Worm (Caenorhabditis elegans): Measurements from ENCODE around the gene srh-79.

Gene srh-79

DNA sequence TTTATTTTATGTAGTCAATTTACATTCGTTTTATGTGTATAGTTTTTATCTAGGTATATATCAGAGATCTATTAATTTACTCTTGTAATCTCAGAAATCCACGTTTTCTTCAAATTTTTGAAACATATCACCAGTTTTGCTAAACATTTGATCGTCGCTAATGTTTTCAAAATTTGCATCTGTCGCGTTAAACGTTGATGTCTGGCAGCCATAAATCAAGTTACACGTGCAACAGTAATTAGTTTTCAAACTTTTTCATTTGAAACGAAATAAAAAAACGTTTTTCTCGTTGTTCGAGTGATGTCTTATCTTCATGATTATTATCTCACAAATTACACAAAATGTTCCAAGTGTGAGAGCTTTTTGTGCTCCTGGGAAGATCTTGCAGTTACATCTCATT, at the start of gene srh-79:
Gene srh-79, plus strand, starts transcription at position 301 of the 400 bp plus-strand sequence.
- TF ChIP-seq ceh-82 (tag; optimal IDR thresholded peaks at IDR 0.05) (no peak), jun-1 (tag; optimal IDR thresholded peaks at IDR 0.05) (no peak), pqm-1 (tag; optimal IDR thresholded peaks at IDR 0.05) (no peak), ztf-4 (tag; optimal IDR thresholded peaks at IDR 0.05) (no peak), nhr-237 (tag; optimal IDR thresholded peaks at IDR 0.05) (no peak), egl-27 (tag; optimal IDR thresholded peaks at IDR 0.05) (no peak), elt-1 (tag; optimal IDR thresholded peaks at IDR 0.05) (no peak), tbx-2 (tag; optimal IDR thresholded peaks at IDR 0.05) (no peak), egl-5 (tag; optimal IDR thresholded peaks at IDR 0.05) (no peak), ceh-9 (tag; optimal IDR thresholded peaks at IDR 0.05) (no peak), mml-1 (tag; optimal IDR thresholded peaks at IDR 0.05) (no peak), elt-3 (tag; optimal IDR thresholded peaks at IDR 0.05) (no peak), ZK546.5 (tag; optimal IDR thresholded peaks at IDR 0.05) (no peak)

DNA sequence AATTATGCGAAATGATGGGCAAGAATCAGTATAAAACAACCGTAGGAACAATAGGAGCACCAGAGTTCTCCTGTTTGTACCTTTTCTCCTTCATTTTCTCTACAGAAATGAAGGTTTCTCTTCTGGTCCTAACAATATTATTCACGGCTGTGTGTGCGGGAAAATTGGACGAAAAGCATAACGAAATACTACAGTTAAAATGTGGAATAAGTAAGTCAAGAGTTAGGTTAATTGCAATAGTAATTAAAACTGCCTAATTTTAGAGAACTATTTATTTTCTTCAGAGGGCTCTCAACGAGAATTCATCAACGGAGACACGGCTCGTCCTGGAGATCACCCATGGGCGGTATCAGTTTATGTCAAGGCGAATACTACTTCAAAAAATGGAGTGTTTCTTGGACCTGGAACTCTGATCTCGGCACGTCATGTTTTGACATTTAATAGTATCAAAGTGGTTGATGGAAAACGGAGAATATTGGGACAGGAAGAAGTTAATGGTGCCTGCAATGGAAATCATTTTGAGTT, 48.2 kb upstream of the srh-79 start, which contains the start of gene try-12:
Gene try-12, plus strand, starts transcription at position 51 of the 525 bp plus-strand sequence.
- TF ChIP-seq daf-12 (tag; optimal IDR thresholded peaks at IDR 0.05) = no peak
- no peak for TF ChIP-seq ama-1 (optimal IDR thresholded peaks at IDR 0.05)
- TF ChIP-seq lin-15B (tag; optimal IDR thresholded peaks at IDR 0.05) = no peak
- no peak for TF ChIP-seq nhr-237 (tag; optimal IDR thresholded peaks at IDR 0.05)
- TF ChIP-seq skn-1 (tag; optimal IDR thresholded peaks at IDR 0.05) = no peak
- no peak for TF ChIP-seq sea-2 (GFP tag; optimal IDR thresholded peaks at IDR 0.05)
- no peak for TF ChIP-seq aly-2 (tag; optimal IDR thresholded peaks at IDR 0.05)
- no peak for TF ChIP-seq elt-1 (tag; optimal IDR thresholded peaks at IDR 0.05)
- TF ChIP-seq R02D3.7 (tag; optimal IDR thresholded peaks at IDR 0.05) = no peak
- TF ChIP-seq nhr-76 (tag; optimal IDR thresholded peaks at IDR 0.05) = no peak
- TF ChIP-seq nhr-23 (tag; optimal IDR thresholded peaks at IDR 0.05) = no peak

ce11 chrV:7451421-7451820, 46.1 kb upstream of the srh-79 start, which contains the start of gene try-11:
try-11 (plus strand) TSS chrV:7451721.
- TF ChIP-seq elt-1 (tag; optimal IDR thresholded peaks at IDR 0.05) (no peak), daf-12 (tag; optimal IDR thresholded peaks at IDR 0.05) (no peak), aly-2 (tag; optimal IDR thresholded peaks at IDR 0.05) (no peak), ceh-16 (tag; optimal IDR thresholded peaks at IDR 0.05) (no peak), nhr-237 (tag; optimal IDR thresholded peaks at IDR 0.05) (no peak), nhr-28 (tag; optimal IDR thresholded peaks at IDR 0.05) (no peak), nhr-43 (tag; optimal IDR thresholded peaks at IDR 0.05; ENCODE audit: poor library complexity, severe bottlenecking) (no peak), pha-4 (tag; optimal IDR thresholded peaks at IDR 0.05) (no peak), ama-1 (optimal IDR thresholded peaks at IDR 0.05) (no peak), elt-3 (tag; optimal IDR thresholded peaks at IDR 0.05) (no peak)

DNA sequence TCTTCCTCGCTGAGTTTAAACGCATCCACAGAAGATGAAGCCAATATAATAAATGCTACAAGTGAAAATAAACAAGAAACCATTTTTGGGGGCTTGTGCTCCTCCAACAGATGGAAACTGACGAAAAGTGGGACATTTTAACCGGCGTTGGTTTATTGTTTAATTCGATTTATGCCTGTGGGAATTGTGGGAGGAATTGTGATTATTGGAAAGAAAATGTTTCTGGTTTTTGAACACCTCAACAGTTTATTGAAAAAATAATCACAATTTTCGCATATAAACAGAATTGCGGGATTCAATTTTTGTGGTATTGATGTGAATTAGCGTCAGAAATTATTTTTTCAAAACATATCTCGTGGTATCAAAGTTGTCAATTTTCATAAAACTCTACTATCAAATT, 43.3 kb upstream of the srh-79 start, which contains the start of gene try-8:
Gene try-8, minus strand, starts transcription at position 101 of the 400 bp plus-strand sequence.
- TF ChIP-seq nhr-43 (tag; optimal IDR thresholded peaks at IDR 0.05; ENCODE audit: poor library complexity, severe bottlenecking) (no peak), pqm-1 (tag; optimal IDR thresholded peaks at IDR 0.05) (no peak), ZK546.5 (tag; optimal IDR thresholded peaks at IDR 0.05) (no peak), R02D3.7 (tag; optimal IDR thresholded peaks at IDR 0.05) (no peak), lin-15B (tag; optimal IDR thresholded peaks at IDR 0.05) (no peak), mml-1 (tag; optimal IDR thresholded peaks at IDR 0.05) (no peak), ceh-9 (tag; optimal IDR thresholded peaks at IDR 0.05) (no peak), nhr-67 (tag; optimal IDR thresholded peaks at IDR 0.05) (no peak)

- TF ChIP-seq nhr-11 (tag; optimal IDR thresholded peaks at IDR 0.05) = no peak
- no peak for TF ChIP-seq nhr-28 (tag; optimal IDR thresholded peaks at IDR 0.05)
- no peak for TF ChIP-seq nhr-67 (tag; optimal IDR thresholded peaks at IDR 0.05)
- no peak for TF ChIP-seq ceh-16 (tag; optimal IDR thresholded peaks at IDR 0.05)
- TF ChIP-seq unc-39 (tag; optimal IDR thresholded peaks at IDR 0.05) = no peak
- no peak for TF ChIP-seq daf-12 (tag; optimal IDR thresholded peaks at IDR 0.05)
- TF ChIP-seq ztf-4 (tag; optimal IDR thresholded peaks at IDR 0.05) = no peak
- TF ChIP-seq mml-1 (tag; optimal IDR thresholded peaks at IDR 0.05) = no peak
- TF ChIP-seq pha-4 (tag; optimal IDR thresholded peaks at IDR 0.05) = no peak
- TF ChIP-seq tbx-2 (tag; optimal IDR thresholded peaks at IDR 0.05) = no peak
- TF ChIP-seq ceh-82 (tag; optimal IDR thresholded peaks at IDR 0.05) = no peak
- TF ChIP-seq lin-15B (tag; optimal IDR thresholded peaks at IDR 0.05) = no peak
- TF ChIP-seq fkh-10 (GFP tag; optimal IDR thresholded peaks at IDR 0.05) = no peak
- no peak for TF ChIP-seq egl-5 (tag; optimal IDR thresholded peaks at IDR 0.05)
- no peak for TF ChIP-seq fos-1 (tag; optimal IDR thresholded peaks at IDR 0.05)
- no peak for TF ChIP-seq ama-1 (optimal IDR thresholded peaks at IDR 0.05)
- no peak for TF ChIP-seq ztf-11 (tag; optimal IDR thresholded peaks at IDR 0.05)
- TF ChIP-seq nhr-76 (tag; optimal IDR thresholded peaks at IDR 0.05) = no peak
Measured at ce11 chrV:7455008-7455407, 42.5 kb upstream of the srh-79 start, which contains the start of gene F25E5.2. F25E5.2 (plus strand) TSS chrV:7455308.

All from whole organism, L3 larva.